Worm (Caenorhabditis elegans) whole organism, L3 larva: ENCODE results near the gene Y46H3A.4.

Experiments used
- R02D3.7 ChIP-seq: fragments of 150-350 bp; optimal IDR thresholded peaks from 2 replicates; lab custom pipeline; 2014; ENCODE audit warnings: missing biosample characterization, missing genetic modification characterization
- aly-2 ChIP-seq: fragments of 150-350 bp; optimal IDR thresholded peaks from 2 replicates; lab custom pipeline; 2014; ENCODE audit warnings: missing biosample characterization, missing genetic modification characterization
- ama-1 ChIP-seq: fragments of 150-350 bp; optimal IDR thresholded peaks from 2 replicates; lab custom pipeline; 2018
- ceh-28 ChIP-seq: fragments of 150-350 bp; optimal IDR thresholded peaks from 2 replicates; lab custom pipeline; 2014; ENCODE audit warnings: missing biosample characterization, missing genetic modification reagents, missing genetic modification characterization
- ceh-82 ChIP-seq: fragments of 150-350 bp; optimal IDR thresholded peaks from 2 replicates; lab custom pipeline; 2014; ENCODE audit warnings: missing biosample characterization, missing genetic modification characterization
- egl-27 ChIP-seq: sonication (generic microtip); optimal IDR thresholded peaks from 4 replicates; lab custom pipeline; 2017; ENCODE audit warnings: missing biosample characterization, missing genetic modification reagents, missing genetic modification characterization
- egl-5 ChIP-seq: fragments of 150-350 bp; optimal IDR thresholded peaks from 2 replicates; lab custom pipeline; 2017; ENCODE audit warnings: missing biosample characterization, missing genetic modification reagents, missing genetic modification characterization, inconsistent platforms
- elt-1 ChIP-seq: fragments of 150-350 bp; optimal IDR thresholded peaks from 2 replicates; lab custom pipeline; 2014; ENCODE audit warnings: missing biosample characterization, missing genetic modification characterization
- elt-2 ChIP-seq: sonication (generic microtip); optimal IDR thresholded peaks from 2 replicates; lab custom pipeline; 2016; ENCODE audit warnings: missing genetic modification reagents, mild to moderate bottlenecking, missing genetic modification characterization, missing compliant biosample characterization
- eor-1 ChIP-seq, 2 experiments: fragments of 150-350 bp; optimal IDR thresholded peaks; 2 replicates each; lab custom pipeline; 2014 to 2018; ENCODE audit warnings: missing biosample characterization in 2 of 2, missing genetic modification characterization in 2 of 2
- fkh-10 ChIP-seq: sonication (generic microtip); optimal IDR thresholded peaks from 2 replicates; lab custom pipeline; 2017; ENCODE audit warnings: missing biosample characterization, missing genetic modification reagents, missing genetic modification characterization
- fkh-2 ChIP-seq: fragments of 150-350 bp; optimal IDR thresholded peaks from 2 replicates; lab custom pipeline; 2014; ENCODE audit warnings: missing biosample characterization, missing genetic modification reagents, missing genetic modification characterization
- hmg-11 ChIP-seq: sonication (generic microtip); optimal IDR thresholded peaks from 2 replicates; lab custom pipeline; 2016; ENCODE audit warnings: missing genetic modification characterization, missing compliant biosample characterization
- jun-1 ChIP-seq: fragments of 150-350 bp; optimal IDR thresholded peaks from 2 replicates; lab custom pipeline; 2014; ENCODE audit warnings: missing biosample characterization, missing genetic modification reagents, missing genetic modification characterization
- lin-15B ChIP-seq: fragments of 150-350 bp; optimal IDR thresholded peaks from 2 replicates; lab custom pipeline; 2014; ENCODE audit warnings: missing biosample characterization, missing genetic modification characterization
- lin-39 ChIP-seq: fragments of 150-350 bp; optimal IDR thresholded peaks from 2 replicates; lab custom pipeline; 2018; ENCODE audit warnings: missing biosample characterization, missing genetic modification reagents, missing genetic modification characterization
- mdl-1 ChIP-seq: fragments of 150-350 bp; optimal IDR thresholded peaks from 2 replicates; lab custom pipeline; 2014; ENCODE audit warnings: missing biosample characterization, missing genetic modification characterization
- mml-1 ChIP-seq: fragments of 150-350 bp; sonication (generic microtip); optimal IDR thresholded peaks from 3 replicates; lab custom pipeline; 2014; ENCODE audit warnings: missing biosample characterization, missing genetic modification characterization
- nfya-1 ChIP-seq: sonication (generic microtip); optimal IDR thresholded peaks from 2 replicates; lab custom pipeline; 2017; ENCODE audit warnings: missing genetic modification characterization, mild to moderate bottlenecking, missing compliant biosample characterization, antibody characterized with exemption, moderate library complexity; ENCODE audit not compliant: insufficient read depth
- nhr-11 ChIP-seq: fragments of 150-350 bp; optimal IDR thresholded peaks from 2 replicates; lab custom pipeline; 2014; ENCODE audit warnings: missing biosample characterization, missing genetic modification characterization
- nhr-12 ChIP-seq: fragments of 150-350 bp; optimal IDR thresholded peaks from 2 replicates; lab custom pipeline; 2014; ENCODE audit warnings: missing biosample characterization, missing genetic modification characterization
- nhr-237 ChIP-seq: fragments of 150-350 bp; optimal IDR thresholded peaks from 2 replicates; lab custom pipeline; 2014; ENCODE audit warnings: missing biosample characterization, missing genetic modification characterization
- nhr-25 ChIP-seq: sonication (generic microtip); optimal IDR thresholded peaks from 2 replicates; lab custom pipeline; 2017; ENCODE audit warnings: missing biosample characterization, missing genetic modification characterization
- nhr-67 ChIP-seq: fragments of 150-350 bp; optimal IDR thresholded peaks from 2 replicates; lab custom pipeline; 2014; ENCODE audit warnings: missing biosample characterization, missing genetic modification characterization
- nhr-76 ChIP-seq: fragments of 150-350 bp; sonication (generic microtip); optimal IDR thresholded peaks from 5 replicates; lab custom pipeline; 2014; ENCODE audit warnings: missing biosample characterization, missing genetic modification characterization
- nhr-77 ChIP-seq: fragments of 150-350 bp; optimal IDR thresholded peaks from 2 replicates; lab custom pipeline; 2014; ENCODE audit warnings: missing biosample characterization, missing genetic modification characterization
- pha-4 ChIP-seq: fragments of 150-350 bp; optimal IDR thresholded peaks from 2 replicates; lab custom pipeline; 2014; ENCODE audit warnings: missing biosample characterization, missing genetic modification reagents, missing genetic modification characterization
- pqm-1 ChIP-seq: fragments of 150-350 bp; optimal IDR thresholded peaks from 2 replicates; lab custom pipeline; 2017; ENCODE audit warnings: missing biosample characterization, missing genetic modification characterization, inconsistent platforms
- sea-2 ChIP-seq: fragments of 150-350 bp; sonication (generic microtip); optimal IDR thresholded peaks from 4 replicates; lab custom pipeline; 2014; ENCODE audit warnings: missing biosample characterization, missing genetic modification reagents, missing genetic modification characterization
- skn-1 ChIP-seq: fragments of 150-350 bp; optimal IDR thresholded peaks from 2 replicates; lab custom pipeline; 2014; ENCODE audit warnings: missing biosample characterization, missing genetic modification characterization
- snpc-4 ChIP-seq: fragments of 150-350 bp; optimal IDR thresholded peaks from 2 replicates; lab custom pipeline; 2014; ENCODE audit warnings: missing biosample characterization, missing genetic modification characterization
- tbx-2 ChIP-seq: sonication (generic microtip); optimal IDR thresholded peaks from 2 replicates; lab custom pipeline; 2016; ENCODE audit warnings: mild to moderate bottlenecking, missing genetic modification characterization, missing compliant biosample characterization
- unc-39 ChIP-seq: sonication (generic microtip); optimal IDR thresholded peaks from 4 replicates; lab custom pipeline; 2017; ENCODE audit warnings: missing biosample characterization, missing genetic modification characterization
- zag-1 ChIP-seq: fragments of 150-350 bp; optimal IDR thresholded peaks from 2 replicates; lab custom pipeline; 2014; ENCODE audit warnings: missing biosample characterization, missing genetic modification characterization
- ztf-4 ChIP-seq: fragments of 150-350 bp; optimal IDR thresholded peaks from 2 replicates; lab custom pipeline; 2014; ENCODE audit warnings: missing biosample characterization, missing genetic modification characterization

The Y46H3A.4 gene

ce11 chrV:1845977-1846376, 35.0 kb upstream of the Y46H3A.4 start, which contains the start of gene T10B5.7:
Gene T10B5.7 (plus strand): TSS chrV:1846201.
- peak; percentile 46 for TF ChIP-seq pqm-1 (tag; lab: Kevin White, UChicago)
- peak; percentile 78 for TF ChIP-seq elt-2 (tag; lab: Kevin White, UChicago)
- no peak for TF ChIP-seq mml-1

DNA sequence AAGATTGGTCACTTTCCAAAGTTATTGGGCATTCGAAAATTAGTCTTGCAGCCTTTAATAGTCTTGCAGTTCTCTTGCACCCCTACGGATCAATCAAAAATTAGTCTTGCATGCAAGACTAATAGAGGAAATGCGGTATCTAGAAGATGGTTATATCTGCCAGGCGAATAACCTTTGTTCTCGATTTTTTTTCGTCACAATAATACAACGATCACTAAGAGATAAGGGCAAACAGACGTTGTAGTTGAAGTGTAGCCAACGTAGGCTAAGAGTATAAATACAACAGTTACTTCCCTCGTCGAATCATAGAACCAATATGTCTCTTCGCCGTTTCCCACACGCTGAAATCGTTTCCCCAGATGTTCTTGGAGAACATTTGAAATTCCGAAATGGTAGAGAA, 30.8 kb upstream of the Y46H3A.4 start, which contains the start of gene T10B5.8:
TSS of gene T10B5.8 (plus strand) at position 301 of the 400 bp plus-strand sequence.
- TF ChIP-seq nhr-12 (tag; lab: Kevin White, UChicago) (no peak), lin-39 (tag; lab: Kevin White, UChicago) (no peak), nfya-1 (no peak), snpc-4 (tag; lab: Kevin White, UChicago) (no peak), mdl-1 (tag; lab: Kevin White, UChicago) (no peak), elt-2 (tag; lab: Kevin White, UChicago) (no peak), egl-5 (no peak), ztf-4 (tag; lab: Kevin White, UChicago) (no peak), sea-2 (GFP tag; lab: Kevin White, UChicago) (no peak), nhr-76 (tag; lab: Kevin White, UChicago) (no peak), jun-1 (no peak), ceh-28 (tag; lab: Kevin White, UChicago) (no peak), elt-1 (no peak), fkh-2 (tag; lab: Kevin White, UChicago) (no peak), pqm-1 (tag; lab: Kevin White, UChicago) (no peak), R02D3.7 (tag; lab: Kevin White, UChicago) (no peak), nhr-237 (tag; lab: Kevin White, UChicago) (no peak), nhr-25 (tag; lab: Kevin White, UChicago) (no peak), egl-27 (tag; lab: Kevin White, UChicago) (no peak), pha-4 (no peak)

DNA sequence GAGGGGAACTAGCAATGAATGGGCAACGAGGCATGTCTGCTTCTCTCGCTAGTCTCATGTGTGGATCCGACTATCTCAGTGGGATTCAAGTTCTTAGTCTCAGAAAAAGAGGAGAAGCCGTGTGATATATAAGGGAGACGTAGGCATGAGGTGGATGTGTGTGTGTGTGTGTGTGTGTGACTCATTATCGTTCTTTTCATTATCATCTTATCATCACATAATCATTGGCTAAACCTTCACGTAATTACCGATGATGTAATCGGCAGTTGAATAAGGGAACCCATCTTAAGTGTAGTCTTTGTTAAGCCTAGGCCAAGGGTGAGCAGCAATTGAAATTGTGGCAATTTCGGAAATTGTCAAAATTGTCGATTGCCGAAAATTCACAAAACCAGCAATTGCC, 19.0 kb upstream of the Y46H3A.4 start, which contains the start of gene Y32G9B.1:
TSS of gene Y32G9B.1 (minus strand) at position 101 of the 400 bp plus-strand sequence.
- TF ChIP-seq egl-5 (no peak), egl-27 (tag; lab: Kevin White, UChicago) (no peak), ceh-82 (tag; lab: Kevin White, UChicago) (no peak), nhr-25 (tag; lab: Kevin White, UChicago) (peak; percentile 48)
- TF ChIP-seq, all 47 proteins: peak for 1

- TF ChIP-seq skn-1 (tag; lab: Kevin White, UChicago) = no peak
- TF ChIP-seq eor-1 (tag; optimal IDR thresholded peaks at IDR 0.05; lab: Kevin White, UChicago) = no peak
- no peak for TF ChIP-seq aly-2
- TF ChIP-seq ama-1 = no peak
- TF ChIP-seq, all 47 proteins: peak for 0
These were observed 13.6 kb upstream of the Y46H3A.4 start for ce11 chrV:1824528-1824927.

DNA sequence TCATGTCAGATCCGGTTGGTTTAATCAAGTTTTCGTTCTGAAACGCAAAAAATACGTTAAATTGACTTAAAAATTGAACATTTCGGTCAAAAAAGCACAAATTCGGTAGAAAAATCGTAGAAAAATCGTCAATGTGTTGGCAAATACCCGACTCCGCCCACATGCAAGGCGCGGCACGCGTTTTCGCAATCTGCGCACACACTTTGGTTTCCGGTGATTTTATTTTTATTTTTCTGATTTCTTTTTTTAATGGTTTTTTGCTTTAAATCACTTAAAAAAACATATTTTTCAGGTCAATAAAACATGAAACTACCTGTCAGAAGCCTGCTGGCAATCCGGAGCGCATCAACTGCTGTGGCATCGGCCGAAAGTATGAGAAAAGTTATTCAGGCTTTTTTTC, 10.4 kb upstream of the Y46H3A.4 start, which contains the start of the genes gly-7 and mrpl-39:
TSS of gene gly-7 (minus strand) at position 37 of the 400 bp plus-strand sequence.
TSS of gene mrpl-39 (plus strand) at position 293 of the 400 bp plus-strand sequence.
- TF ChIP-seq hmg-11 (no peak), pha-4 (peak; percentile 44), zag-1 (tag; lab: Kevin White, UChicago) (no peak), nhr-11 (tag; lab: Kevin White, UChicago) (no peak), nhr-67 (tag; lab: Kevin White, UChicago) (no peak), nfya-1 (peak; percentile 45), jun-1 (no peak), mdl-1 (tag; lab: Kevin White, UChicago) (no peak), egl-27 (tag; lab: Kevin White, UChicago) (no peak), nhr-25 (tag; lab: Kevin White, UChicago) (no peak), lin-15B (tag; lab: Kevin White, UChicago) (no peak), aly-2 (no peak), eor-1 (tag; optimal IDR thresholded peaks at IDR 0.05; lab: Kevin White, UChicago) (no peak), tbx-2 (tag; lab: Kevin White, UChicago) (no peak), ama-1 (no peak), nhr-77 (tag; lab: Kevin White, UChicago) (no peak), skn-1 (tag; lab: Kevin White, UChicago) (no peak), ceh-28 (tag; lab: Kevin White, UChicago) (no peak), unc-39 (tag; lab: Kevin White, UChicago) (no peak), fkh-10 (GFP tag; lab: Kevin White, UChicago) (peak; percentile 3), elt-2 (tag; lab: Kevin White, UChicago) (peak; percentile 14)
